Worm (Caenorhabditis elegans): ENCODE measurements around the gene srx-21.

- TF ChIP-seq sptf-1 (tag; optimal IDR thresholded peaks at IDR 0.05) (no peak), unc-62 (GFP tag; optimal IDR thresholded peaks at IDR 0.05) (no peak), pha-4 (tag; optimal IDR thresholded peaks at IDR 0.05) (no peak), nhr-12 (tag; optimal IDR thresholded peaks at IDR 0.05) (no peak), hlh-1 (tag; optimal IDR thresholded peaks at IDR 0.05) (no peak), ztf-11 (tag; optimal IDR thresholded peaks at IDR 0.05) (no peak), nhr-76 (tag; optimal IDR thresholded peaks at IDR 0.05) (no peak), lsy-2 (tag; optimal IDR thresholded peaks at IDR 0.05) (no peak), nhr-237 (tag; optimal IDR thresholded peaks at IDR 0.05) (no peak), snpc-4 (tag; optimal IDR thresholded peaks at IDR 0.05) (no peak), tbx-8 (GFP tag; optimal IDR thresholded peaks at IDR 0.05) (no peak), lin-13 (tag; optimal IDR thresholded peaks at IDR 0.05) (no peak), elt-3 (tag; optimal IDR thresholded peaks at IDR 0.05) (no peak)
Measured at ce11 chrV:724470-724890, 47.6 kb downstream of the srx-21 start.
